Worm (Caenorhabditis elegans) whole organism, L4 larva: ENCODE results near the gene clec-175.

ENCODE experiments used
- F37D6.2 ChIP-seq: sonication (generic microtip); optimal IDR thresholded peaks from 2 replicates; lab custom pipeline; 2016; ENCODE audit warnings: mild to moderate bottlenecking, missing genetic modification characterization, missing compliant biosample characterization
- R02D3.7 ChIP-seq: fragments of 150-350 bp; sonication (generic microtip); optimal IDR thresholded peaks from 3 replicates; lab custom pipeline; 2014; ENCODE audit warnings: missing biosample characterization, missing genetic modification characterization
- T20F7.1 ChIP-seq: fragments of 200-800 bp; sonication (Bioruptor generic); optimal IDR thresholded peaks from 2 replicates; lab custom pipeline; 2018; ENCODE audit warnings: mild to moderate bottlenecking, missing genetic modification characterization, missing compliant biosample characterization
- T26A8.4 ChIP-seq: fragments of 200-800 bp; sonication (Bioruptor generic); IDR thresholded peaks from 2 replicates; pipeline ENCODE4 v1.3.6; 2022; ENCODE audit warnings: missing genetic modification characterization, missing compliant biosample characterization
- Y5F2A.4 ChIP-seq: fragments of 200-800 bp; sonication (Bioruptor generic); optimal IDR thresholded peaks from 2 replicates; lab custom pipeline; 2018; ENCODE audit warnings: mild to moderate bottlenecking, missing genetic modification characterization, missing compliant biosample characterization
- Y75B8A.6 ChIP-seq: fragments of 200-800 bp; sonication (Bioruptor generic); IDR thresholded peaks from 2 replicates; pipeline ENCODE4 v1.3.6; 2022; ENCODE audit warnings: missing genetic modification reagents, missing genetic modification characterization, missing compliant biosample characterization
- ZK546.5 ChIP-seq, 2 experiments: sonication (generic microtip); optimal IDR thresholded peaks; 2 replicates each; lab custom pipeline; 2017; ENCODE audit warnings: missing biosample characterization in 2 of 2, missing genetic modification characterization in 2 of 2
- aha-1 ChIP-seq: fragments of 150-350 bp; peaks from one replicate; lab custom pipeline; 2014; ENCODE audit warnings: missing biosample characterization, missing genetic modification characterization
- ama-1 ChIP-seq: fragments of 150-350 bp; optimal IDR thresholded peaks from 2 replicates; lab custom pipeline; 2014; ENCODE audit warnings: inconsistent platforms, mixed read lengths
- arid-1 ChIP-seq: fragments of 200-800 bp; sonication (Bioruptor generic); conservative IDR thresholded peaks from 2 replicates; pipeline ENCODE4 v1.3.6; 2022; ENCODE audit warnings: missing genetic modification reagents, missing genetic modification characterization, missing compliant biosample characterization
- ceh-20 ChIP-seq: fragments of 200-800 bp; sonication (Bioruptor generic); IDR thresholded peaks from 2 replicates; pipeline ENCODE4 v1.3.6; 2022; ENCODE audit warnings: missing genetic modification reagents, missing genetic modification characterization, missing compliant biosample characterization
- ceh-44 ChIP-seq: fragments of 200-800 bp; sonication (Bioruptor generic); IDR thresholded peaks from 2 replicates; pipeline ENCODE4 v1.3.6; 2022; ENCODE audit warnings: missing genetic modification reagents, missing genetic modification characterization, missing compliant biosample characterization
- ces-1 ChIP-seq: fragments of 150-350 bp; sonication (generic microtip); optimal IDR thresholded peaks from 4 replicates; lab custom pipeline; 2014; ENCODE audit warnings: missing biosample characterization, missing genetic modification reagents, missing genetic modification characterization
- cey-2 ChIP-seq: sonication (generic microtip); optimal IDR thresholded peaks from 3 replicates; lab custom pipeline; 2017; ENCODE audit warnings: missing genetic modification characterization, mild to moderate bottlenecking, missing compliant biosample characterization, antibody characterized with exemption, borderline replicate concordance; ENCODE audit not compliant: insufficient read depth
- ctbp-1 ChIP-seq: fragments of 200-800 bp; sonication (Bioruptor generic); IDR thresholded peaks from 2 replicates; pipeline ENCODE4 v1.3.6; 2022; ENCODE audit warnings: missing genetic modification reagents, missing genetic modification characterization, missing compliant biosample characterization
- daf-16 ChIP-seq, 3 experiments: sonication (generic microtip); optimal IDR thresholded peaks; 2 replicates each; lab custom pipeline; 2016 to 2017; ENCODE audit warnings: missing genetic modification characterization in 3 of 3, missing genetic modification reagents in 3 of 3, mild to moderate bottlenecking in 2 of 3, missing compliant biosample characterization in 2 of 3, missing biosample characterization in 1 of 3, moderate library complexity in 1 of 3
- daf-19 ChIP-seq: fragments of 200-800 bp; sonication (Bioruptor generic); conservative IDR thresholded peaks from 2 replicates; pipeline ENCODE4 v1.3.6; 2022; ENCODE audit warnings: missing genetic modification characterization, missing compliant biosample characterization
- dmd-6 ChIP-seq: fragments of 200-800 bp; sonication (Bioruptor generic); IDR thresholded peaks from 2 replicates; pipeline ENCODE4 v1.3.6; 2022; ENCODE audit warnings: missing genetic modification reagents, missing genetic modification characterization, missing compliant biosample characterization
- dpl-1 ChIP-seq: fragments of 150-350 bp; optimal IDR thresholded peaks from 2 replicates; lab custom pipeline; 2014; ENCODE audit warnings: missing biosample characterization, missing genetic modification reagents, missing genetic modification characterization
- duxl-1 ChIP-seq: sonication (generic microtip); optimal IDR thresholded peaks from 2 replicates; lab custom pipeline; 2016; ENCODE audit warnings: mild to moderate bottlenecking, missing genetic modification characterization, moderate library complexity, missing compliant biosample characterization; ENCODE audit not compliant: poor library complexity
- dve-1 ChIP-seq: sonication (generic microtip); optimal IDR thresholded peaks from 2 replicates; lab custom pipeline; 2017; ENCODE audit warnings: antibody characterized with exemption, mild to moderate bottlenecking, missing genetic modification characterization, missing compliant biosample characterization; ENCODE audit not compliant: insufficient read depth
- fkh-10 ChIP-seq: fragments of 150-350 bp; optimal IDR thresholded peaks from 2 replicates; lab custom pipeline; 2014; ENCODE audit warnings: missing biosample characterization, missing genetic modification reagents, missing genetic modification characterization
- fos-1 ChIP-seq: fragments of 150-350 bp; optimal IDR thresholded peaks from 2 replicates; lab custom pipeline; 2014; ENCODE audit warnings: missing biosample characterization, missing genetic modification characterization
- hlh-11 ChIP-seq: fragments of 200-800 bp; sonication (Bioruptor generic); optimal IDR thresholded peaks from 2 replicates; lab custom pipeline; 2018; ENCODE audit warnings: mild to moderate bottlenecking, missing genetic modification characterization, missing compliant biosample characterization
- hlh-30 ChIP-seq: sonication (generic microtip); optimal IDR thresholded peaks from 2 replicates; lab custom pipeline; 2017; ENCODE audit warnings: antibody characterized with exemption, mild to moderate bottlenecking, missing genetic modification characterization, missing compliant biosample characterization; ENCODE audit not compliant: insufficient read depth
- jun-1 ChIP-seq: fragments of 150-350 bp; optimal IDR thresholded peaks from 2 replicates; lab custom pipeline; 2014; ENCODE audit warnings: missing biosample characterization, missing genetic modification reagents, missing genetic modification characterization
- lim-7 ChIP-seq: fragments of 200-800 bp; sonication (Bioruptor generic); IDR thresholded peaks from 2 replicates; pipeline ENCODE4 v1.3.6; 2022; ENCODE audit warnings: missing genetic modification characterization, missing compliant biosample characterization
- lin-1 ChIP-seq: fragments of 200-800 bp; sonication (Bioruptor generic); IDR thresholded peaks from 2 replicates; pipeline ENCODE4 v1.3.6; 2022; ENCODE audit warnings: missing genetic modification reagents, missing genetic modification characterization, missing compliant biosample characterization
- lin-15B ChIP-seq: fragments of 150-350 bp; sonication (generic microtip); optimal IDR thresholded peaks from 3 replicates; lab custom pipeline; 2014; ENCODE audit warnings: missing biosample characterization, missing genetic modification characterization
- madf-5 ChIP-seq, 2 experiments: fragments of 200-800 bp; sonication (Bioruptor generic); IDR thresholded peaks; 2 replicates each; pipeline ENCODE4 v1.3.6; 2022; ENCODE audit warnings: missing compliant biosample characterization in 2 of 2, missing genetic modification characterization in 2 of 2
- mdt-29 ChIP-seq: fragments of 200-800 bp; sonication (Bioruptor generic); IDR thresholded peaks from 2 replicates; pipeline ENCODE4 v1.3.6; 2022; ENCODE audit warnings: missing genetic modification reagents, missing genetic modification characterization, missing compliant biosample characterization
- mes-2 ChIP-seq: sonication (generic microtip); optimal IDR thresholded peaks from 2 replicates; lab custom pipeline; 2016; ENCODE audit warnings: missing genotype, mild to moderate bottlenecking, missing genetic modification characterization, missing compliant biosample characterization; ENCODE audit not compliant: poor library complexity, severe bottlenecking
- mxl-2 ChIP-seq: fragments of 200-800 bp; sonication (Bioruptor generic); conservative IDR thresholded peaks from 2 replicates; pipeline ENCODE4 v1.3.6; 2022; ENCODE audit warnings: missing genetic modification reagents, missing genetic modification characterization, missing compliant biosample characterization
- nhr-102 ChIP-seq: sonication (generic microtip); optimal IDR thresholded peaks from 2 replicates; lab custom pipeline; 2016; ENCODE audit warnings: mild to moderate bottlenecking, missing genetic modification characterization, moderate library complexity, missing compliant biosample characterization
- nhr-25 ChIP-seq: sonication (generic microtip); optimal IDR thresholded peaks from 2 replicates; lab custom pipeline; 2017; ENCODE audit warnings: missing genetic modification characterization, mild to moderate bottlenecking, missing compliant biosample characterization, antibody characterized with exemption, moderate library complexity, borderline replicate concordance; ENCODE audit not compliant: insufficient read depth
- nhr-48 ChIP-seq: sonication (generic microtip); optimal IDR thresholded peaks from 2 replicates; lab custom pipeline; 2016; ENCODE audit warnings: mild to moderate bottlenecking, missing genetic modification characterization, missing compliant biosample characterization
- nhr-6 ChIP-seq: fragments of 150-350 bp; optimal IDR thresholded peaks from 2 replicates; lab custom pipeline; 2014; ENCODE audit warnings: missing biosample characterization, missing genetic modification characterization
- pha-4 ChIP-seq, 2 experiments: fragments of 150-350 bp in 1 of 2; fragments of 200-800 bp in 1 of 2; sonication (Bioruptor generic) in 1 of 2; IDR thresholded peaks in 1 of 2; optimal IDR thresholded peaks in 1 of 2; 2 replicates each; pipeline versions ENCODE4 v1.3.6 to Lab custom; 2014 to 2022; ENCODE audit warnings: missing genetic modification characterization in 2 of 2, missing genetic modification reagents in 2 of 2, missing biosample characterization in 1 of 2, missing compliant biosample characterization in 1 of 2
- saeg-2 ChIP-seq: fragments of 200-800 bp; sonication (Bioruptor generic); IDR thresholded peaks from 2 replicates; pipeline ENCODE4 v1.3.6; 2022; ENCODE audit warnings: missing genetic modification reagents, missing genetic modification characterization, missing compliant biosample characterization
- snpc-4 ChIP-seq: fragments of 150-350 bp; optimal IDR thresholded peaks from 2 replicates; lab custom pipeline; 2014; ENCODE audit warnings: missing biosample characterization, missing genetic modification characterization
- tra-1 ChIP-seq: fragments of 200-800 bp; sonication (Bioruptor generic); IDR thresholded peaks from 2 replicates; pipeline ENCODE4 v1.3.6; 2022; ENCODE audit warnings: missing genetic modification reagents, missing genetic modification characterization, missing compliant biosample characterization
- unc-130 ChIP-seq: sonication (generic microtip); optimal IDR thresholded peaks from 2 replicates; lab custom pipeline; 2016; ENCODE audit warnings: missing genetic modification reagents, missing genetic modification characterization, missing compliant biosample characterization
- unc-62 ChIP-seq, 3 experiments: fragments of 150-350 bp in 1 of 3; sonication (generic microtip); optimal IDR thresholded peaks in 2 of 3; peaks in 1 of 3; 1 replicate in 1 of 3; 2 replicates in 2 of 3; lab custom pipeline; 2014 to 2017; ENCODE audit warnings: missing biosample characterization in 3 of 3, missing genetic modification characterization in 3 of 3, missing genetic modification reagents in 3 of 3, missing genotype in 1 of 3
- vab-7 ChIP-seq: fragments of 200-800 bp; sonication (Bioruptor generic); IDR thresholded peaks from 2 replicates; pipeline ENCODE4 v1.3.6; 2022; ENCODE audit warnings: missing genetic modification reagents, missing genetic modification characterization, missing compliant biosample characterization
- zfp-2 ChIP-seq: sonication (generic microtip); optimal IDR thresholded peaks from 2 replicates; lab custom pipeline; 2016; ENCODE audit warnings: mild to moderate bottlenecking, missing genetic modification characterization, missing compliant biosample characterization
- ztf-7 ChIP-seq: fragments of 150-350 bp; optimal IDR thresholded peaks from 2 replicates; lab custom pipeline; 2014; ENCODE audit warnings: missing biosample characterization, missing genetic modification characterization

clec-175 gene

DNA sequence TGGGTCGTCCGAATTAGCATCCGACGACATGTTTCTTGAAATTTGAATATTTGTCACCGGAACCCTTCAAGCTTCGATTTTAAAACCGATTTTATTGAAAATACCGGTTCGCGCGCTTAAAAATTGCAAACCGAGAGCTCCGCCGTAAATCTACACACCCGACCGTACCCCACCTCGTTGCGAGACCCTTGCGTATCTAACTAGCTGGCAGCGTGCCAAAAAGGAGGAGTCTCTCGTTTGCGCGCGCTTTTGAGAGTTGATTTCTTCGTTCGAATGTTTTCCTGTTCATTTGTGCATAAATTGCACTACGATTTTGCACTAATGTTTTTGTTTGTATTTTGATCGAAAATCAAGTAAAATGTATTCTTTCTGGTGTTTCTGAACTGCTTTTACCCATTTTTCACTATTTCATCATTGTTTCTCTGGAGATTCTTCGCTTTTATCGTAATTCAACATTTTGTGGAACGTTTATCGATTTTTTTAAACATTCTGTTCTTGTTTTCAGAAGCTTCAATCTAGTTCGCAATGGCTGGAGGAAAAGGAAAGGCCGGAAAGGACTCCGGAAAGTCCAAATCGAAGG, 23.7 kb downstream of the clec-175 start, which contains the start of the genes wapl-1 and htz-1 (continued):
- peak; percentile 98 for TF ChIP-seq dve-1 (tag; lab: Kevin White, UChicago)
- TF ChIP-seq lin-15B (tag; lab: Kevin White, UChicago) = peak; percentile 76
- TF ChIP-seq nhr-102 (tag; lab: Kevin White, UChicago) = peak; percentile 91
- TF ChIP-seq daf-16 (GFP tag; optimal IDR thresholded peaks at IDR 0.05; lab: Kevin White, UChicago) = peak in 1 of 2 experiments; percentile 72
- TF ChIP-seq daf-16 (tag; optimal IDR thresholded peaks at IDR 0.05; lab: Kevin White, UChicago) = peak; percentile 74
- TF ChIP-seq saeg-2 (GFP tag; lab: Robert Waterston, UW) = peak; percentile 88
- TF ChIP-seq ama-1 (lab: Kevin White, UChicago) = peak; percentile 88
- TF ChIP-seq mxl-2 (GFP tag; lab: Robert Waterston, UW) = 0 out of 2 replicates have a peak, but pooled peaks have one; percentile 13
- peak; percentile 45; the same call in 1 of the 2 replicates for TF ChIP-seq tra-1
- TF ChIP-seq aha-1 = peak; percentile 100
- TF ChIP-seq T20F7.1 (GFP tag; lab: Kevin White, UChicago) = no peak
- peak; percentile 59 for TF ChIP-seq ces-1 (GFP tag; lab: Kevin White, UChicago)
- TF ChIP-seq ZK546.5 (tag; optimal IDR thresholded peaks at IDR 0.05; lab: Kevin White, UChicago) = peak; percentile 76 to 97
- TF ChIP-seq unc-130 = peak; percentile 84
- no peak for TF ChIP-seq ztf-7 (tag; lab: Kevin White, UChicago)
- peak; percentile 96 for TF ChIP-seq fkh-10 (GFP tag; lab: Kevin White, UChicago)
- peak; percentile 97 for TF ChIP-seq zfp-2 (tag; lab: Kevin White, UChicago)
- TF ChIP-seq nhr-6 (tag; lab: Kevin White, UChicago) = peak; percentile 97
- peak; percentile 88 for TF ChIP-seq nhr-25 (tag; lab: Kevin White, UChicago)
- TF ChIP-seq hlh-30 (tag; lab: Kevin White, UChicago) = peak; percentile 93
- peak; percentile 85 for TF ChIP-seq F37D6.2
- TF ChIP-seq ceh-20 = peak; percentile 93
- TF ChIP-seq unc-62 (GFP tag; optimal IDR thresholded peaks at IDR 0.05 in 1 of 2; lab: Kevin White, UChicago) = peak in 1 of 2 experiments; percentile 99
- TF ChIP-seq unc-62 (tag; optimal IDR thresholded peaks at IDR 0.05; lab: Kevin White, UChicago) = no peak
- TF ChIP-seq Y5F2A.4 = no peak
- peak; percentile 39; the same call in 1 of the 2 replicates for TF ChIP-seq ceh-44 (GFP tag; lab: Robert Waterston, UW)
- TF ChIP-seq vab-7 = peak; percentile 52; the same call in 1 of the 2 replicates
- peak; percentile 93 for TF ChIP-seq R02D3.7 (tag; lab: Kevin White, UChicago)
- TF ChIP-seq dmd-6 = peak; percentile 92
- peak; percentile 84 for TF ChIP-seq mdt-29 (GFP tag; lab: Robert Waterston, UW)
- peak; percentile 88; the same call in 1 of the 2 replicates for TF ChIP-seq pha-4 (GFP tag; IDR thresholded peaks at IDR 0.05; lab: Robert Waterston, UW)
- peak; percentile 46 for TF ChIP-seq pha-4 (tag; optimal IDR thresholded peaks at IDR 0.05; lab: Kevin White, UChicago)
- peak; percentile 78 for TF ChIP-seq nhr-48 (tag; lab: Kevin White, UChicago)
- TF ChIP-seq madf-5 (GFP tag; IDR thresholded peaks at IDR 0.05; lab: Robert Waterston, UW) = no peak
- no peak for TF ChIP-seq fos-1
- TF ChIP-seq hlh-11 (tag; lab: Kevin White, UChicago) = peak; percentile 92
- TF ChIP-seq snpc-4 (tag; lab: Kevin White, UChicago) = no peak
- TF ChIP-seq jun-1 (tag; lab: Kevin White, UChicago) = peak; percentile 75
- TF ChIP-seq duxl-1 (tag; lab: Kevin White, UChicago) = peak; percentile 87
- TF ChIP-seq Y75B8A.6 = 0 out of 2 replicates have a peak, but pooled peaks have one; percentile 35

DNA sequence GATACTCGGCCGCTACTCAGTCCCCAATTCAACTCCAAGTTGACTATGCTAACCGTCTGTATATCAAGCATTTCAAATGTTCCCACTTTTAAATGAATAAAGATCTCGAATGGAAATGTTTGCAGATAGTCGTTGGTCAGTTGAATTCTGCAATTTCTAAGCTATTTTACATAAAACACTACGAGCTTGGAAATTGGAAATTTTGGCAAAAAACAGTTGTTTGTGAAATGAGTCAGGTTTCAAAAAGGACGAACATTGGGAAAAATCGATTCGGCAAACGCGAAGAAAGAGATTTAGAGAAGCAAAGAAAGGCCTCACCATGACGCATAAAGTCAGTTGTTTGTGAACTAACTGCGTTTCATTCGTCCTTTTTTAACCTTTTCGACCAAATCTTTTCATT, 24.8 kb downstream of the clec-175 start:
- TF ChIP-seq arid-1 = peak; percentile 63
- TF ChIP-seq lim-7 = no peak
- no peak for TF ChIP-seq nhr-48 (tag; lab: Kevin White, UChicago)
- TF ChIP-seq ctbp-1 (GFP tag; lab: Robert Waterston, UW) = 0 out of 2 replicates have a peak, but pooled peaks have one; percentile 28
- TF ChIP-seq ama-1 (lab: Kevin White, UChicago) = peak; percentile 86
- no peak for TF ChIP-seq lin-1 (GFP tag; lab: Robert Waterston, UW)
- 0 out of 2 replicates have a peak, but pooled peaks have one; percentile 10 for TF ChIP-seq T26A8.4 (GFP tag; lab: Robert Waterston, UW)
- peak; percentile 50 for TF ChIP-seq mes-2
- peak; percentile 56 for TF ChIP-seq dpl-1
- peak in 1 of 2 experiments; percentile 67 for TF ChIP-seq unc-62 (GFP tag; optimal IDR thresholded peaks at IDR 0.05 in 1 of 2; lab: Kevin White, UChicago)
- TF ChIP-seq unc-62 (tag; optimal IDR thresholded peaks at IDR 0.05; lab: Kevin White, UChicago) = no peak
- no peak for TF ChIP-seq cey-2
- 0 out of 2 replicates have a peak, but pooled peaks have one; percentile 37 for TF ChIP-seq daf-19
- TF ChIP-seq Y5F2A.4 = peak; percentile 11
